Fruit fly (Drosophila melanogaster) whole organism, embryonic: ENCODE results near the gene CG13313.

Source experiments
- ATbp ChIP-seq: fragments of 200-800 bp; sonication (Bioruptor generic); optimal IDR thresholded peaks from 2 replicates; lab custom pipeline; 2017; ENCODE audit warnings: missing biosample characterization, mild to moderate bottlenecking, missing genetic modification characterization, missing genetic modification reagents
- Atf3 ChIP-seq: fragments of 200-800 bp; sonication (Bioruptor generic); optimal IDR thresholded peaks from 3 replicates; lab custom pipeline; 2016; ENCODE audit warnings: missing biosample characterization, missing genetic modification characterization
- Bdp1 ChIP-seq: fragments of 200-800 bp; sonication (Bioruptor generic); optimal IDR thresholded peaks from 3 replicates; lab custom pipeline; 2016; ENCODE audit warnings: missing biosample characterization, missing genetic modification characterization
- CG12071 ChIP-seq: fragments of 200-800 bp; sonication (Bioruptor generic); optimal IDR thresholded peaks from 3 replicates; lab custom pipeline; 2018; ENCODE audit warnings: missing biosample characterization, mild to moderate bottlenecking, missing genetic modification characterization
- CG13296 ChIP-seq: fragments of 200-800 bp; sonication (Bioruptor generic); optimal IDR thresholded peaks from 3 replicates; lab custom pipeline; 2018; ENCODE audit warnings: missing biosample characterization, mild to moderate bottlenecking, missing genetic modification characterization
- CG13775 ChIP-seq: fragments of 200-800 bp; sonication (Bioruptor generic); optimal IDR thresholded peaks from 3 replicates; lab custom pipeline; 2017; ENCODE audit warnings: missing biosample characterization, mild to moderate bottlenecking, missing genetic modification characterization
- CG1602 ChIP-seq: fragments of 200-800 bp; sonication (Bioruptor generic); optimal IDR thresholded peaks from 3 replicates; lab custom pipeline; 2016; ENCODE audit warnings: missing biosample characterization, missing genetic modification characterization
- CG16815 ChIP-seq: fragments of 200-800 bp; sonication (Bioruptor generic); optimal IDR thresholded peaks from 3 replicates; lab custom pipeline; 2017; ENCODE audit warnings: missing biosample characterization, mild to moderate bottlenecking, missing genetic modification characterization
- CG17802 ChIP-seq: fragments of 200-800 bp; sonication (Bioruptor generic); optimal IDR thresholded peaks from 2 replicates; lab custom pipeline; 2018; ENCODE audit warnings: missing biosample characterization, mild to moderate bottlenecking, missing genetic modification characterization, moderate library complexity
- CG18262 ChIP-seq: fragments of 200-800 bp; optimal IDR thresholded peaks from 3 replicates; lab custom pipeline; 2019; ENCODE audit warnings: missing biosample characterization, mild to moderate bottlenecking, missing genetic modification characterization, moderate library complexity
- CG2202 ChIP-seq: fragments of 200-800 bp; sonication (Bioruptor generic); optimal IDR thresholded peaks from 2 replicates; lab custom pipeline; 2018; ENCODE audit warnings: missing biosample characterization, mild to moderate bottlenecking, missing genetic modification characterization
- CG30403 ChIP-seq: fragments of 200-800 bp; sonication (Bioruptor generic); optimal IDR thresholded peaks from 3 replicates; lab custom pipeline; 2016; ENCODE audit warnings: missing biosample characterization, missing genetic modification characterization
- CG32767 ChIP-seq: fragments of 200-800 bp; sonication (Bioruptor generic); IDR thresholded peaks from 2 replicates; pipeline ENCODE4 v1.3.6; 2022; ENCODE audit warnings: missing biosample characterization, missing genetic modification characterization
- CG33213 ChIP-seq: fragments of 200-800 bp; sonication (Bioruptor generic); optimal IDR thresholded peaks from 3 replicates; lab custom pipeline; 2016; ENCODE audit warnings: missing biosample characterization, missing genetic modification characterization
- CG4282 ChIP-seq: fragments of 200-800 bp; sonication (Bioruptor generic); optimal IDR thresholded peaks from 2 replicates; lab custom pipeline; 2016; ENCODE audit warnings: missing biosample characterization, missing genetic modification characterization
- CG43689 ChIP-seq: fragments of 200-800 bp; sonication (Bioruptor generic); IDR thresholded peaks from 2 replicates; pipeline ENCODE4 v1.3.6; 2022; ENCODE audit warnings: missing biosample characterization, missing genetic modification characterization
- CG6683 ChIP-seq: fragments of 200-800 bp; sonication (Bioruptor generic); optimal IDR thresholded peaks from 2 replicates; lab custom pipeline; 2017; ENCODE audit warnings: missing biosample characterization, mild to moderate bottlenecking, missing genetic modification characterization, missing genetic modification reagents
- CG7786 ChIP-seq: fragments of 200-800 bp; sonication (Bioruptor generic); optimal IDR thresholded peaks from 2 replicates; lab custom pipeline; 2016; ENCODE audit warnings: missing biosample characterization, missing genetic modification characterization
- CG8388 ChIP-seq: fragments of 200-800 bp; sonication (Bioruptor generic); optimal IDR thresholded peaks from 2 replicates; lab custom pipeline; 2019; ENCODE audit warnings: missing biosample characterization, mild to moderate bottlenecking, missing genetic modification characterization, moderate library complexity
- CG8478 ChIP-seq: fragments of >200 bp; optimal IDR thresholded peaks from 2 replicates; lab custom pipeline; 2018
- Camta ChIP-seq: fragments of 200-800 bp; sonication (Bioruptor generic); optimal IDR thresholded peaks from 2 replicates; lab custom pipeline; 2016; ENCODE audit warnings: missing biosample characterization, missing genetic modification characterization
- Deaf1 ChIP-seq: fragments of 200-800 bp; optimal IDR thresholded peaks from 3 replicates; lab custom pipeline; 2019; ENCODE audit warnings: missing biosample characterization, mild to moderate bottlenecking, missing genetic modification characterization, moderate library complexity
- Doc3 ChIP-seq: fragments of 200-800 bp; sonication (Bioruptor generic); IDR thresholded peaks from 3 replicates; pipeline ENCODE4 v1.3.6; 2022; ENCODE audit warnings: missing biosample characterization, missing genetic modification characterization; ENCODE audit not compliant: partially characterized antibody
- Fer2 ChIP-seq: fragments of 200-800 bp; sonication (Bioruptor generic); optimal IDR thresholded peaks from 2 replicates; lab custom pipeline; 2018; ENCODE audit warnings: missing biosample characterization, mild to moderate bottlenecking, missing genetic modification characterization, moderate library complexity
- Hand ChIP-seq: fragments of 200-800 bp; sonication (Bioruptor generic); optimal IDR thresholded peaks from 2 replicates; lab custom pipeline; 2017; ENCODE audit warnings: mild to moderate bottlenecking, missing biosample characterization, missing genetic modification reagents, missing genetic modification characterization
- Hr78 ChIP-seq, 2 experiments: fragments of 200-800 bp in 1 of 2; fragments of >200 bp in 1 of 2; sonication (Bioruptor generic) in 1 of 2; optimal IDR thresholded peaks; 2 replicates each; lab custom pipeline; 2017 to 2019; ENCODE audit warnings: missing biosample characterization in 2 of 2, missing genetic modification characterization in 2 of 2, mild to moderate bottlenecking in 1 of 2, moderate library complexity in 1 of 2
- NC2α ChIP-seq: fragments of 200-800 bp; sonication (Bioruptor generic); optimal IDR thresholded peaks from 2 replicates; lab custom pipeline; 2016; ENCODE audit warnings: missing biosample characterization, missing genetic modification characterization
- NC2β ChIP-seq: fragments of 200-800 bp; sonication (Bioruptor generic); optimal IDR thresholded peaks from 2 replicates; lab custom pipeline; 2016; ENCODE audit warnings: missing biosample characterization, missing genetic modification characterization
- Nf-YA ChIP-seq: fragments of 200-800 bp; sonication (Bioruptor generic); IDR thresholded peaks from 2 replicates; pipeline ENCODE4 v1.3.6; 2022; ENCODE audit warnings: missing biosample characterization, missing genetic modification characterization
- Nf-YC ChIP-seq: fragments of 200-800 bp; optimal IDR thresholded peaks from 3 replicates; lab custom pipeline; 2019; ENCODE audit warnings: missing biosample characterization, mild to moderate bottlenecking, missing genetic modification characterization, moderate library complexity
- Pdp1 ChIP-seq, 2 experiments: fragments of 200-800 bp; sonication (Bioruptor generic); optimal IDR thresholded peaks; 3 replicates each; lab custom pipeline; 2016; ENCODE audit warnings: missing biosample characterization in 2 of 2, missing genetic modification characterization in 2 of 2, mild to moderate bottlenecking in 1 of 2, moderate library complexity in 1 of 2
- Ssrp ChIP-seq: fragments of 200-800 bp; sonication (Bioruptor generic); optimal IDR thresholded peaks from 2 replicates; lab custom pipeline; 2018; ENCODE audit warnings: missing biosample characterization, mild to moderate bottlenecking, missing genetic modification characterization, moderate library complexity
- amos ChIP-seq: fragments of 200-800 bp; sonication (Bioruptor generic); IDR thresholded peaks from 2 replicates; pipeline ENCODE4 v1.3.6; 2022; ENCODE audit warnings: missing biosample characterization, missing genetic modification characterization; ENCODE audit not compliant: partially characterized antibody
- az2 ChIP-seq: fragments of 200-800 bp; sonication (Bioruptor generic); optimal IDR thresholded peaks from 3 replicates; lab custom pipeline; 2016; ENCODE audit warnings: missing biosample characterization, missing genetic modification characterization
- disco-r ChIP-seq: fragments of 200-800 bp; sonication (Bioruptor generic); optimal IDR thresholded peaks from 2 replicates; lab custom pipeline; 2016; ENCODE audit warnings: missing biosample characterization, missing genetic modification characterization
- dpn ChIP-seq, 2 experiments: fragments of 200-800 bp; sonication (Bioruptor generic); optimal IDR thresholded peaks; 3 replicates each; lab custom pipeline; 2016; ENCODE audit warnings: missing biosample characterization in 2 of 2, missing genetic modification characterization in 2 of 2
- ems ChIP-seq: fragments of 200-800 bp; sonication (Bioruptor generic); optimal IDR thresholded peaks from 3 replicates; lab custom pipeline; 2016; ENCODE audit warnings: missing biosample characterization, missing genetic modification characterization
- eve ChIP-seq, 2 experiments: fragments of >200 bp; optimal IDR thresholded peaks; 2 replicates each; lab custom pipeline; 2017; ENCODE audit warnings: missing biosample characterization in 2 of 2, missing genetic modification characterization in 2 of 2
- ftz-f1 ChIP-seq: fragments of 200-800 bp; sonication (Bioruptor generic); optimal IDR thresholded peaks from 2 replicates; lab custom pipeline; 2016; ENCODE audit warnings: missing biosample characterization, missing genetic modification characterization
- gem ChIP-seq: fragments of 200-800 bp; sonication (Bioruptor generic); optimal IDR thresholded peaks from 2 replicates; lab custom pipeline; 2019; ENCODE audit warnings: missing biosample characterization, mild to moderate bottlenecking, missing genetic modification characterization, moderate library complexity
- kah ChIP-seq: fragments of 200-800 bp; sonication (Bioruptor generic); optimal IDR thresholded peaks from 2 replicates; lab custom pipeline; 2018; ENCODE audit warnings: missing biosample characterization, mild to moderate bottlenecking, missing genetic modification characterization
- nmo ChIP-seq: fragments of 200-800 bp; sonication (Bioruptor generic); optimal IDR thresholded peaks from 2 replicates; lab custom pipeline; 2018; ENCODE audit warnings: missing biosample characterization, mild to moderate bottlenecking, missing genetic modification characterization, moderate library complexity
- prd ChIP-seq, 3 experiments: fragments of >200 bp in 2 of 3; fragments of 200-800 bp in 1 of 3; sonication (Bioruptor generic) in 1 of 3; optimal IDR thresholded peaks in 2 of 3; IDR thresholded peaks in 1 of 3; 2 replicates in 2 of 3; 3 replicates in 1 of 3; pipeline versions ENCODE4 v1.3.6 to Lab custom; 2017 to 2022; ENCODE audit warnings: missing biosample characterization in 1 of 3, missing genetic modification characterization in 1 of 3
- psq ChIP-seq: fragments of 200-800 bp; sonication (Bioruptor generic); optimal IDR thresholded peaks from 2 replicates; lab custom pipeline; 2017; ENCODE audit warnings: missing biosample characterization, missing genetic modification characterization
- sna ChIP-seq: fragments of 200-800 bp; sonication (Bioruptor generic); IDR thresholded peaks from 2 replicates; pipeline ENCODE4 v1.3.6; 2022; ENCODE audit warnings: missing biosample characterization, missing genetic modification characterization; ENCODE audit not compliant: partially characterized antibody
- stwl ChIP-seq: fragments of 200-800 bp; sonication (Bioruptor generic); optimal IDR thresholded peaks from 3 replicates; lab custom pipeline; 2018; ENCODE audit warnings: missing biosample characterization, mild to moderate bottlenecking, missing genetic modification characterization, moderate library complexity
- unc-4 ChIP-seq: fragments of 200-800 bp; sonication (Bioruptor generic); IDR thresholded peaks from 2 replicates; pipeline ENCODE4 v1.3.6; 2022; ENCODE audit warnings: missing biosample characterization, missing genetic modification characterization; ENCODE audit not compliant: partially characterized antibody
- z ChIP-seq: fragments of 200-800 bp; sonication (Bioruptor generic); IDR thresholded peaks from 3 replicates; pipeline ENCODE4 v1.3.6; 2022; ENCODE audit warnings: missing biosample characterization, missing genetic modification characterization

CG13313 gene

DNA sequence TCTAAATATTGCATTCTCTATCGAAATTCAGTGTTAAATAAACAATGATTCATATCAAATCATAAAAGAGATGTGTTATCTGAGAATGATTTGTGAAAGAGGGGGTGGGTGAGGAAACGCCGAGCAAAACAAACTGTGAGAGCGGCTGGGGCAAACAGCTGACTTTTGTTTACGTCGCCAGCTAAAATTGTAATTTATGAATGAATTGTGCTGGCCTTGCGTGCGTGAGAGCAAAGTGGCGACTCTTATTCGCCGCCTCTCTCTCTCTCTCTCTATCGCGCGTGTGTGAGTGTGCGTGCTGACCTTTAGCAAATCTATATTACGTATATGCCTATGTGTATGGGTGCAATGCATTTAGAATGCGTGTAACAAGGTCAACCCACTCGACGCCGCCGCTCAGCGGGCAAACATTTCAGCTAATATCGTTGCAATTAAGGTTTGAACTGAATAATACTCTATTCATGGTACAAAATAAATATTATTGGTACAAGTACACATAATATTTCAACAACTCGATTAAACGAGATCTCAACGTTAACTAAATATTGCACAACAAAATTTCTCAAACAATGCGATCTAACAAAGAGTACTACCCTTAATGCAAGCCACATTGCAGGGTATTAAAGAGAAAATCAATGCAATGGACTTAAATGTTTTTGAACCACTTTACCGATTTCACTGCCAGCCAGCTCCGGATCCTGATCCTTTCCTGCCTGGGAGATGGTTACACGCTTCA, 20.2 kb downstream of the CG13313 start:
- TF ChIP-seq Nf-YC (tag; lab: Kevin White, UChicago) (peak; percentile 8), CG6683 (GFP tag; lab: Kevin White, UChicago) (no peak), CG43689 (GFP tag; lab: Robert Waterston, UW) (no peak), CG18262 (tag; lab: Kevin White, UChicago) (peak; percentile 14), CG4282 (GFP tag; lab: Kevin White, UChicago) (no peak), CG13296 (GFP tag; lab: Kevin White, UChicago) (no peak), kah (GFP tag; lab: Kevin White, UChicago) (peak; percentile 42), ems (GFP tag; lab: Kevin White, UChicago) (no peak), z (GFP tag; lab: Robert Waterston, UW) (no peak), CG8388 (GFP tag; lab: Kevin White, UChicago) (peak; percentile 5), CG32767 (GFP tag; lab: Robert Waterston, UW) (no peak), nmo (peak; percentile 22), Atf3 (GFP tag; lab: Kevin White, UChicago) (no peak), stwl (no peak), CG16815 (GFP tag; lab: Kevin White, UChicago) (no peak), Ssrp (peak; percentile 1), CG13775 (GFP tag; lab: Kevin White, UChicago) (no peak), dpn (GFP tag; optimal IDR thresholded peaks at IDR 0.05; lab: Kevin White, UChicago) (peak in 1 of 2 experiments; percentile 34), amos (GFP tag; lab: Robert Waterston, UW) (no peak), CG33213 (GFP tag; lab: Kevin White, UChicago) (no peak), Camta (no peak), Nf-YA (GFP tag; lab: Robert Waterston, UW) (no peak), disco-r (GFP tag; lab: Kevin White, UChicago) (no peak), ftz-f1 (peak; percentile 94), CG30403 (GFP tag; lab: Kevin White, UChicago) (peak; percentile 10), psq (GFP tag; lab: Kevin White, UChicago) (peak; percentile 16), CG12071 (GFP tag; lab: Kevin White, UChicago) (no peak), CG7786 (GFP tag; lab: Kevin White, UChicago) (no peak), Pdp1 (GFP tag; optimal IDR thresholded peaks at IDR 0.05; lab: Kevin White, UChicago) (peak in 1 of 2 experiments; percentile 70), ATbp (peak; percentile 40), CG1602 (GFP tag; lab: Kevin White, UChicago) (no peak), Fer2 (no peak), unc-4 (GFP tag; lab: Robert Waterston, UW) (peak; percentile 44), NC2α (GFP tag; lab: Kevin White, UChicago) (no peak), Deaf1 (tag; lab: Kevin White, UChicago) (no peak), prd (optimal IDR thresholded peaks at IDR 0.05; lab: Kevin White, UChicago) (no peak), prd (GFP tag; IDR thresholded peaks at IDR 0.05; lab: Robert Waterston, UW) (peak; percentile 59; the same call in 2 of the 3 replicates), az2 (GFP tag; lab: Kevin White, UChicago) (peak; percentile 40), Bdp1 (no peak), CG8478 (lab: Kevin White, UChicago) (no peak), CG2202 (no peak), sna (0 out of 2 replicates have a peak, but pooled peaks have one; percentile 51), Hr78 (GFP tag; optimal IDR thresholded peaks at IDR 0.05; lab: Kevin White, UChicago) (peak in 1 of 2 experiments; percentile 99), CG17802 (tag; lab: Kevin White, UChicago) (no peak), eve (GFP tag; optimal IDR thresholded peaks at IDR 0.05; lab: Kevin White, UChicago) (no peak), NC2β (GFP tag; lab: Kevin White, UChicago) (no peak), gem (peak; percentile 46), Doc3 (peak; percentile 44; the same call in 1 of the 3 replicates), Hand (GFP tag; lab: Kevin White, UChicago) (no peak)
